Worm (Caenorhabditis elegans): Measurements from ENCODE around the gene C06H5.14.

C06H5.14 gene

DNA sequence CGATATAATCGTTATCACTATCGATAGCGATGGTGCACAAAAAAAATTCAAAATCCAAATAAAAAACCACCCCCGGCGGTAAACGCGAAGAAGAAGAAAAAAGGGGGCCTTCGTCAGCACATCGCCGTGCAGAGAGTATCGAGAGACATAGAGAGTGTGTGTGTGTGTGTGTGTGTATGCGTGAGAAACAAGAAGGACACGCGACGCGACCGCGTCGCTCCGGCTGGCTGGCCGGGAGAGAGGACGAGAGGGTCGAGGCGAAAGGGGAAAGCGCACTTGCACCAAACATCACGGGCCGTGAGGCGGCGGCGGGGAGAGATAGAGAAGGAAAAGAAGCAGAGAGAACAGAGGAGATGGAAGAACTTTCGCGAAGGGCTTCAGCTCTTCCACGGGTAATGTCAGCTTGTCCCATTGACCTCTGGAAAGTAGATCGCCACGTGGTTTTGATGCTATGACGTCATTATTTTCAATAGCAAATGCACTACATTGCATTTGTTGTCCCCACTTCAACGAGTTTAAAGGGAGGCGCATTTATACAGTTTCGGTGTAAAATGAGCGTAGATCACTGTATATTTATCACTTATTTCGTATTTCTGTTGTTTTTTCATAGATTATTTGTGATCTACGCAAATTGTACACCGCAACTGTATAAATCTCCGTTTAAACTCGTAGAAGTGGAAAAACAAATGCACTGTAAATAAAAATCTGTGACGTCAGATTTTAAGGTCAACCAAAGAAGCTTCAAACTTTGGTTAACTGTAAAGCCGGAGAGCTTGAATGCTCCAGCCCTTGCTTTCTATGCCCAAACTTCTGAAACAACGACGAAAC is 47.5 kb downstream of the C06H5.14 start, which contains the start of gene Y59A8B.24 (continued):
- TF ChIP-seq lsy-27 (tag; optimal IDR thresholded peaks at IDR 0.05; ENCODE audit: borderline replicate concordance, insufficient read depth) (peak; percentile 14), ama-1 (optimal IDR thresholded peaks at IDR 0.05) (peak; percentile 60), ama-1 (GFP tag; optimal IDR thresholded peaks at IDR 0.05) (peak in 1 of 2 experiments; percentile 8), hlh-26 (GFP tag; conservative IDR thresholded peaks at IDR 0.05) (no peak), cebp-2 (GFP tag; IDR thresholded peaks at IDR 0.05) (no peak), dpl-1 (GFP tag; optimal IDR thresholded peaks at IDR 0.05) (no peak), B0035.1 (tag; optimal IDR thresholded peaks at IDR 0.05) (peak; percentile 70), him-1 (tag; optimal IDR thresholded peaks at IDR 0.05) (no peak), tbx-9 (tag; optimal IDR thresholded peaks at IDR 0.05; ENCODE audit: borderline replicate concordance) (no peak), rec-8 (tag; optimal IDR thresholded peaks at IDR 0.05) (no peak), D2030.7 (GFP tag; IDR thresholded peaks at IDR 0.05) (0 out of 2 replicates have a peak, but pooled peaks have one; percentile 29), ztf-25 (GFP tag; IDR thresholded peaks at IDR 0.05) (peak; percentile 78; the same call in 1 of the 2 replicates), atf-7 (tag; optimal IDR thresholded peaks at IDR 0.05) (peak; percentile 89), die-1 (tag; optimal IDR thresholded peaks at IDR 0.05) (peak; percentile 67), nhr-120 (GFP tag; IDR thresholded peaks at IDR 0.05) (no peak), mel-28 (tag; optimal IDR thresholded peaks at IDR 0.05; ENCODE audit: borderline replicate concordance) (peak; percentile 73), F55B11.4 (tag; optimal IDR thresholded peaks at IDR 0.05; ENCODE audit: borderline replicate concordance, insufficient read depth) (no peak), attf-3 (GFP tag; conservative IDR thresholded peaks at IDR 0.05) (0 out of 2 replicates have a peak, but pooled peaks have one; percentile 28), lag-1 (GFP tag; IDR thresholded peaks at IDR 0.05) (no peak), gei-17 (GFP tag; optimal IDR thresholded peaks at IDR 0.05) (peak; percentile 53), F57C9.4 (tag; optimal IDR thresholded peaks at IDR 0.05) (no peak), sea-2 (GFP tag; IDR thresholded peaks at IDR 0.05) (no peak), ztf-18 (tag; optimal IDR thresholded peaks at IDR 0.05) (peak; percentile 73), Y53F4B.3 (GFP tag; IDR thresholded peaks at IDR 0.05) (no peak), nhr-179 (tag; optimal IDR thresholded peaks at IDR 0.05) (no peak), egrh-3 (GFP tag; IDR thresholded peaks at IDR 0.05) (peak; percentile 96), ceh-27 (GFP tag; optimal IDR thresholded peaks at IDR 0.05) (peak; percentile 98), snpc-1.1 (tag; optimal IDR thresholded peaks at IDR 0.05; ENCODE audit: insufficient read depth) (no peak), hmg-1.2 (GFP tag; IDR thresholded peaks at IDR 0.05) (peak; percentile 73), Y56A3A.18 (GFP tag; IDR thresholded peaks at IDR 0.05) (peak; percentile 24; the same call in 1 of the 2 replicates), lsl-1 (GFP tag; optimal IDR thresholded peaks at IDR 0.05) (peak; percentile 21), unc-62 (GFP tag; optimal IDR thresholded peaks at IDR 0.05) (peak; percentile 45), F37B4.10 (GFP tag; IDR thresholded peaks at IDR 0.05) (no peak), F22D6.2 (tag; optimal IDR thresholded peaks at IDR 0.05) (peak; percentile 16), ceh-79 (tag; optimal IDR thresholded peaks at IDR 0.05) (no peak), madf-6 (GFP tag; IDR thresholded peaks at IDR 0.05) (peak; percentile 28; the same call in 1 of the 2 replicates), ztf-26 (tag; optimal IDR thresholded peaks at IDR 0.05) (peak; percentile 86), akir-1 (GFP tag; optimal IDR thresholded peaks at IDR 0.05) (peak; percentile 45), Y53G8AR.9 (GFP tag; conservative IDR thresholded peaks at IDR 0.05) (peak; percentile 83; the same call in 1 of the 2 replicates), ceh-58 (GFP tag; IDR thresholded peaks at IDR 0.05) (no peak), Y67H2A.10 (GFP tag; conservative IDR thresholded peaks at IDR 0.05) (peak; percentile 87), let-607 (tag; optimal IDR thresholded peaks at IDR 0.05) (peak; percentile 41 to 75), dox-1 (GFP tag; IDR thresholded peaks at IDR 0.05) (peak; percentile 94), hsf-1 (GFP tag; IDR thresholded peaks at IDR 0.05) (no peak), egl-44 (GFP tag; IDR thresholded peaks at IDR 0.05) (peak; percentile 67; the same call in 1 of the 2 replicates), hlh-12 (tag; optimal IDR thresholded peaks at IDR 0.05) (no peak)
